Fruit fly (Drosophila melanogaster): ENCODE data around the gene Calx.

Calx gene

DNA sequence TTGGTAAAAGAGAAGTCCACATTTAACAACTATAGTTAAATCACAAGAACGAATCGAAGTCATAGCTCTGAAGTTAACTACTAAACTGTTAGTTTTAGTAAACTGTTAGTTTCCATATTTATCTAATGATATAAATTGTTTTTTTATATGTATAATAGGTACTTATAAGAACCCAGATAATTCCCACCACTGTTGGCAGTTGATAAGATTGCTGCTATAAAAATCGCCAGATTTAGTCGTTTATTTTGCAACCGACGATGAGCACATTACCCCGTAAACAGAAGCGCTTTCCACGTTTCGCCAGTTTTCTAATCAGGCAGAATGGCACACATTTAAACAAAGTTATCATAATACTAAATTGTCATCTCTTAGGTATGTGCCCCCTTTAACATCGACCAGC, 41.1 kb downstream of the Calx start:
- no peak for TF ChIP-seq CG3163 (GFP tag; optimal IDR thresholded peaks at IDR 0.05)
- peak; percentile 50 for TF ChIP-seq Ets65A (GFP tag)

DNA sequence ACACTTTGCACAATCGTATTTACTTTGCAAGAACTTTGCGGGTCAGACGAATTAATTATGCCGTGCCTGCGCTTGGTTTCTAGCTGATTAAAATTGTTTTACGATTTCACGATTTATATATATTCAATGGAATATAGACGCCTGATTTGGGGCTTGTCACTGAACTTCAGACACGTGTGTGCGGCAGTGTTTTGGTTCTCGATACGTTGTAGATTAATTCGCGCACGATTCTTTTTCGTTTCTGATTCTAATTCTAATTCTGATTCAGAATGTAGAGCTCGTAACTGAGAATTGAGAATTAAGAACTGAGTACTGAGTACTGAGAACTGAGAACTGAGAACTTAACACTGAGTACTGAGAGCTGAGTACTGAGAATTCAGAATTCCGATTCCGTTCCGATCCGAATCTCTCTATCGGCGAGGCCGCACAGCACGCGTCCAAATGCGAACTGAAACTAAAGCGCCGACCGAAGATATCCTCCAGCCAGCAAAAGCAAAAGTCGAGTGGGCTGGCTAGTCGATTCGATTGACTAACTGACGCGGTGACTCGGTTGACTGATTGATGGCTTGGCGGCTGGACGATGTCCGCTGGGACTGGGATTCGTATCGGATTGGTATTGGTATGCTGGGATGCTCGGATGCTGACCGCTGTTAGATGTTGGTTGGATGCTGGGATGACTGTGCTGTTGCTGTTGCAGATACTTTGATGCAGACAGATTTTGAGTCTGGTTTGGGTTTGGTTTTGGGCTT, 45.0 kb downstream of the Calx start:
- TF ChIP-seq CG34376 (GFP tag; optimal IDR thresholded peaks at IDR 0.05): peak; percentile 45
- peak; percentile 17 for TF ChIP-seq sug (tag; optimal IDR thresholded peaks at IDR 0.05)
- 0 out of 3 replicates have a peak, but pooled peaks have one; percentile 23 for TF ChIP-seq dysf (GFP tag; IDR thresholded peaks at IDR 0.05)
- TF ChIP-seq CG9797 (GFP tag; optimal IDR thresholded peaks at IDR 0.05): no peak
- no peak for TF ChIP-seq Hmr (GFP tag; optimal IDR thresholded peaks at IDR 0.05)
- TF ChIP-seq psq (GFP tag; optimal IDR thresholded peaks at IDR 0.05): no peak
- TF ChIP-seq CG32532 (GFP tag; IDR thresholded peaks at IDR 0.05): no peak
- TF ChIP-seq CG10543 (GFP tag; optimal IDR thresholded peaks at IDR 0.05): peak; percentile 22
- TF ChIP-seq sens (GFP tag): peak; percentile 9
- TF ChIP-seq CG8281 (tag; optimal IDR thresholded peaks at IDR 0.05): peak; percentile 97
- peak; percentile 92 for TF ChIP-seq cwo (GFP tag; optimal IDR thresholded peaks at IDR 0.05)
- TF ChIP-seq B-H2 (GFP tag; optimal IDR thresholded peaks at IDR 0.05): no peak
- peak in 1 of 2 experiments; percentile 26 for TF ChIP-seq Trl (optimal IDR thresholded peaks at IDR 0.05)
- TF ChIP-seq Trl (GFP tag; optimal IDR thresholded peaks at IDR 0.05): no peak

DNA sequence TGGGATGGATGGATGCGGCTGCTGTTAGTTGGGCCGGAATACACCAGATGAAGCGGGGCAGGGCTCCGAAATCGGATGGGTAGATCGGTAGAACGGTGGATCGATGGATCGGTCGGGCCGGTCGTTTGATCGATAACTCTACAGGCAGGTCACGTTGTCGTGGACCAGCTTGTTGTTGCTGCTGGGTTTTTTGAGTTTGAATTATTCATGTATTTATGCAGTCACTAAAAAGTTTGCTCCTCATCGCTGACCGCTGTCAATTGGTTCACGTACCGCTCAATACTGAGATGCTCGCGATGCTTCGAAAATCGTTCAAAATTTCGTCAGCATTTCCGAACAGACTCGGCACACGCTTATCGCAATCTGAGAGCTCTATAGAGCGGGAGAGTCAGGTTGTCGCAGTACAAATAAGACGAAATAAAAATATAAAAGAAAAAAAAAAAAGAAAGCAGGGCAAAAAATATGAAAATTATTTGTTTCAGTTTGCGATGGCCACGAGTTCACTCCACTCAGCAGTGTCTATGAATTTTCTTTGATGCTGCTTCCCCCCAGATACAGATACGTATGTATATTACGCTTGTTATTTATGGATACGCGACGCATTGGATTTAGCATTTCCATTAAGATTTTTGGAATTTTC, 46.0 kb downstream of the Calx start, which contains the start of gene peg:
TSS of gene peg (minus strand) at position 262 of the 640 bp plus-strand sequence.
- TF ChIP-seq CG15073 (GFP tag; optimal IDR thresholded peaks at IDR 0.05): no peak
- no peak for TF ChIP-seq ranshi (GFP tag; IDR thresholded peaks at IDR 0.05)
- no peak for TF ChIP-seq croc (GFP tag; conservative IDR thresholded peaks at IDR 0.05)
- no peak for TF ChIP-seq CG7786 (GFP tag; optimal IDR thresholded peaks at IDR 0.05)
- TF ChIP-seq slbo (GFP tag; IDR thresholded peaks at IDR 0.05): 0 out of 2 replicates have a peak, but pooled peaks have one; percentile 4
- no peak for TF ChIP-seq cas (GFP tag; IDR thresholded peaks at IDR 0.05)
- TF ChIP-seq chinmo (GFP tag; IDR thresholded peaks at IDR 0.05; ENCODE audit: partially characterized antibody): 0 out of 4 replicates have a peak, but pooled peaks have one; percentile 45
- no peak for TF ChIP-seq CG7556 (GFP tag; optimal IDR thresholded peaks at IDR 0.05)
- TF ChIP-seq YL-1 (GFP tag; optimal IDR thresholded peaks at IDR 0.05): no peak
- peak; percentile 57 for TF ChIP-seq sens (GFP tag)
- 0 out of 3 replicates have a peak, but pooled peaks have one; percentile 10 for TF ChIP-seq CG2199 (GFP tag; IDR thresholded peaks at IDR 0.05)
- peak; percentile 59 for TF ChIP-seq Drgx (GFP tag; IDR thresholded peaks at IDR 0.05)
- TF ChIP-seq CG17328 (GFP tag; IDR thresholded peaks at IDR 0.05): no peak
- no peak for TF ChIP-seq gcm (GFP tag; optimal IDR thresholded peaks at IDR 0.05)
- no peak for TF ChIP-seq CG4707 (GFP tag; optimal IDR thresholded peaks at IDR 0.05)
- TF ChIP-seq CG5953 (GFP tag; IDR thresholded peaks at IDR 0.05): no peak
- no peak for TF ChIP-seq D (optimal IDR thresholded peaks at IDR 0.05)
- TF ChIP-seq D (GFP tag; optimal IDR thresholded peaks at IDR 0.05): no peak
- TF ChIP-seq CG11085 (GFP tag; IDR thresholded peaks at IDR 0.05): no peak
- TF ChIP-seq CG12744 (GFP tag; optimal IDR thresholded peaks at IDR 0.05): no peak
- TF ChIP-seq HLH3B (GFP tag; IDR thresholded peaks at IDR 0.05): no peak
- TF ChIP-seq CG8924 (tag; optimal IDR thresholded peaks at IDR 0.05): no peak
- TF ChIP-seq CG2129 (GFP tag; IDR thresholded peaks at IDR 0.05; ENCODE audit: partially characterized antibody): no peak
- no peak for TF ChIP-seq Hr51 (GFP tag; optimal IDR thresholded peaks at IDR 0.05)
- no peak for TF ChIP-seq onecut (GFP tag; IDR thresholded peaks at IDR 0.05)
- TF ChIP-seq bcd (GFP tag; optimal IDR thresholded peaks at IDR 0.05): no peak
- TF ChIP-seq CG30403 (GFP tag; optimal IDR thresholded peaks at IDR 0.05): no peak
- no peak for TF ChIP-seq CG10147 (GFP tag; optimal IDR thresholded peaks at IDR 0.05)
- no peak for TF ChIP-seq dmrt11E (tag; optimal IDR thresholded peaks at IDR 0.05)
- TF ChIP-seq CrebB (tag; optimal IDR thresholded peaks at IDR 0.05): no peak
- TF ChIP-seq Fer3 (tag; optimal IDR thresholded peaks at IDR 0.05): no peak
- TF ChIP-seq CG17361 (GFP tag; IDR thresholded peaks at IDR 0.05): no peak
- no peak for TF ChIP-seq h (optimal IDR thresholded peaks at IDR 0.05)
